Fruit fly (Drosophila melanogaster): ENCODE results near the gene CG34273.
A peak's percentile ranks its signal among the peaks of the same experiment; 100 is the strongest.

The CG34273 gene

DNA sequence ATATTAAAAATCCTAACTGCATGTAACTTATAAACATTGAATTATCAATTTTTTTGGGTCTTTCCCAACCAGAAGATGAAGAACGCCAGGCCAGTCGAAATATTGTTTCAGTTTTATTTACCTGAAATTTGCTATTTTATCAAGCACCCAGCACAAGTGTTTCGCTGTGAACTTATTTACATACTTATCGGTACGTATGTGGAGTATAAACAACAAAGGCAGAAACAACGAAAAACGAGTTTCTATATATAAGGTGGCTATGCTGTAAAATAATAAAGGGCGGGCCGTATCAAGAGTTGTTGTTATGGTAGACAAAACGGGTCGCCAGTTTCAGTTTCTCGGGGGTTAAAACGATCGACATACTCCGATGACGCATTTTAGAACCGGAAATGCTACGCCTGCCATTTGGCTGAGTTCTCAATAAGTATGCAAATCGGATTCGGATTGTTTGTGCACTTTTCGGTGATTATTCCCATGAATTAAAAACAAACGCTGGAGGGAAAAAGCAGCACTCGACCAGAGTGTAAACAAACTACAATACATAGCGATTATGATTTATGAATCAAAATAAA, 37.1 kb upstream of the CG34273 start:
- TF ChIP-seq gce (GFP tag; IDR thresholded peaks at IDR 0.05) = no peak
- TF ChIP-seq eyg (GFP tag; optimal IDR thresholded peaks at IDR 0.05) = no peak
- TF ChIP-seq pzg (GFP tag; optimal IDR thresholded peaks at IDR 0.05) = no peak
- TF ChIP-seq BEAF-32 (GFP tag; optimal IDR thresholded peaks at IDR 0.05) = no peak
- TF ChIP-seq CG15011 (GFP tag; optimal IDR thresholded peaks at IDR 0.05) = peak; percentile 47
- TF ChIP-seq so (GFP tag; IDR thresholded peaks at IDR 0.05) = 0 out of 3 replicates have a peak, but pooled peaks have one; percentile 36
- peak; percentile 64 for TF ChIP-seq CG2678 (tag; optimal IDR thresholded peaks at IDR 0.05)
- TF ChIP-seq vvl (GFP tag; IDR thresholded peaks at IDR 0.05) = peak; percentile 34; the same call in 1 of the 2 replicates
- TF ChIP-seq Fer2 (tag; optimal IDR thresholded peaks at IDR 0.05) = peak; percentile 26
- TF ChIP-seq mirr (GFP tag; optimal IDR thresholded peaks at IDR 0.05) = peak; percentile 65
- TF ChIP-seq NFAT (GFP tag; IDR thresholded peaks at IDR 0.05) = no peak
- no peak for TF ChIP-seq fd64A (GFP tag; optimal IDR thresholded peaks at IDR 0.05)
- peak; percentile 82 for TF ChIP-seq sens (GFP tag)
- TF ChIP-seq lab (GFP tag; optimal IDR thresholded peaks at IDR 0.05) = peak; percentile 74
- TF ChIP-seq YL-1 (GFP tag; optimal IDR thresholded peaks at IDR 0.05) = peak; percentile 0
- TF ChIP-seq odd (GFP tag; optimal IDR thresholded peaks at IDR 0.05) = peak; percentile 43
- peak; percentile 62 for TF ChIP-seq seq (GFP tag; IDR thresholded peaks at IDR 0.05)
- TF ChIP-seq CG12769 (tag; optimal IDR thresholded peaks at IDR 0.05) = peak; percentile 67
- no peak for TF ChIP-seq hkb (optimal IDR thresholded peaks at IDR 0.05)
- peak; percentile 49 for TF ChIP-seq hkb (GFP tag; IDR thresholded peaks at IDR 0.05)
- no peak for TF ChIP-seq cg (GFP tag; optimal IDR thresholded peaks at IDR 0.05)
- TF ChIP-seq CG15269 (tag; optimal IDR thresholded peaks at IDR 0.05) = peak; percentile 29
- peak; percentile 6 for TF ChIP-seq Sox100B (GFP tag; optimal IDR thresholded peaks at IDR 0.05)
- TF ChIP-seq CG12659 (GFP tag; optimal IDR thresholded peaks at IDR 0.05) = peak; percentile 29
- no peak for TF ChIP-seq Jarid2 (GFP tag; optimal IDR thresholded peaks at IDR 0.05)
- peak; percentile 41 for TF ChIP-seq CG6854 (GFP tag; optimal IDR thresholded peaks at IDR 0.05)
- TF ChIP-seq cwo (GFP tag; optimal IDR thresholded peaks at IDR 0.05) = peak; percentile 17
- peak; percentile 4 for TF ChIP-seq kni (GFP tag; optimal IDR thresholded peaks at IDR 0.05)
- TF ChIP-seq CG14014 (GFP tag; IDR thresholded peaks at IDR 0.05) = peak; percentile 41; the same call in 1 of the 2 replicates
- peak; percentile 11 for TF ChIP-seq CG6683 (GFP tag; optimal IDR thresholded peaks at IDR 0.05)
- no peak for TF ChIP-seq CG33557 (GFP tag; optimal IDR thresholded peaks at IDR 0.05)
- no peak for TF ChIP-seq lov (optimal IDR thresholded peaks at IDR 0.05)
- TF ChIP-seq lov (GFP tag; IDR thresholded peaks at IDR 0.05) = 0 out of 3 replicates have a peak, but pooled peaks have one; percentile 29
- peak; percentile 23 for TF ChIP-seq CG2120 (GFP tag; optimal IDR thresholded peaks at IDR 0.05)
- peak; percentile 32 for TF ChIP-seq Asciz (GFP tag; optimal IDR thresholded peaks at IDR 0.05)
- TF ChIP-seq wek (GFP tag; optimal IDR thresholded peaks at IDR 0.05) = peak; percentile 55
- peak; percentile 37; the same call in 1 of the 2 replicates for TF ChIP-seq Rfx (GFP tag; IDR thresholded peaks at IDR 0.05)
- TF ChIP-seq Med (GFP tag) = peak; percentile 84
- peak; percentile 12 for TF ChIP-seq CG1603 (tag; optimal IDR thresholded peaks at IDR 0.05)
- TF ChIP-seq Atf6 (GFP tag; IDR thresholded peaks at IDR 0.05) = peak; percentile 42; the same call in 1 of the 2 replicates
- peak; percentile 35 for TF ChIP-seq CG7987 (GFP tag; optimal IDR thresholded peaks at IDR 0.05)
- TF ChIP-seq CG9609 (GFP tag; optimal IDR thresholded peaks at IDR 0.05) = no peak
- TF ChIP-seq CG15696 (tag; optimal IDR thresholded peaks at IDR 0.05) = no peak
- no peak for TF ChIP-seq tna (GFP tag; IDR thresholded peaks at IDR 0.05; ENCODE audit: partially characterized antibody)
- peak; percentile 7 for TF ChIP-seq gro (GFP tag; optimal IDR thresholded peaks at IDR 0.05)
- TF ChIP-seq CG13894 (tag; optimal IDR thresholded peaks at IDR 0.05) = peak; percentile 64
- TF ChIP-seq Eip74EF (GFP tag; optimal IDR thresholded peaks at IDR 0.05) = peak in 1 of 2 experiments; percentile 66
- peak; percentile 58 for TF ChIP-seq fd3F (GFP tag; optimal IDR thresholded peaks at IDR 0.05)
- TF ChIP-seq kah (GFP tag; optimal IDR thresholded peaks at IDR 0.05) = no peak
